Worm (Caenorhabditis elegans): ENCODE results near the gene F17C11.2.

ce11 chrV:10942161-10942560 lies 5.9 kb upstream of the F17C11.2 start, which contains the start of gene zip-9:
- TF ChIP-seq nhr-12 (tag; optimal IDR thresholded peaks at IDR 0.05): no peak
- TF ChIP-seq nhr-76 (tag; optimal IDR thresholded peaks at IDR 0.05): no peak
- no peak for TF ChIP-seq elt-1 (tag; optimal IDR thresholded peaks at IDR 0.05; ENCODE audit: borderline replicate concordance, insufficient read depth)
- no peak for TF ChIP-seq unc-62 (GFP tag; optimal IDR thresholded peaks at IDR 0.05)
- TF ChIP-seq ceh-39 (tag; optimal IDR thresholded peaks at IDR 0.05): no peak
- no peak for TF ChIP-seq pha-4 (tag; optimal IDR thresholded peaks at IDR 0.05)
- TF ChIP-seq lsy-2 (tag; optimal IDR thresholded peaks at IDR 0.05): no peak
- TF ChIP-seq bed-3 (GFP tag; optimal IDR thresholded peaks at IDR 0.05): no peak
- no peak for TF ChIP-seq unc-39 (tag; optimal IDR thresholded peaks at IDR 0.05)
- TF ChIP-seq zip-8 (tag; optimal IDR thresholded peaks at IDR 0.05): no peak
- TF ChIP-seq lin-13 (tag; optimal IDR thresholded peaks at IDR 0.05): no peak
- no peak for TF ChIP-seq snpc-4 (tag; optimal IDR thresholded peaks at IDR 0.05)
- no peak for TF ChIP-seq ceh-83 (GFP tag; optimal IDR thresholded peaks at IDR 0.05)

Measured in whole organism, mixed stage, embryonic.